Fruit fly (Drosophila melanogaster) whole organism, embryonic: ENCODE results near the gene Plzf.

Source experiments
- BtbVII ChIP-seq: fragments of 200-800 bp; sonication (Bioruptor generic); optimal IDR thresholded peaks from 3 replicates; lab custom pipeline; 2017; ENCODE audit warnings: missing biosample characterization, mild to moderate bottlenecking, missing genetic modification characterization
- CG12219 ChIP-seq: fragments of 200-800 bp; sonication (Bioruptor generic); optimal IDR thresholded peaks from 3 replicates; lab custom pipeline; 2018; ENCODE audit warnings: missing biosample characterization, mild to moderate bottlenecking, missing genetic modification characterization
- CG13296 ChIP-seq: fragments of 200-800 bp; sonication (Bioruptor generic); optimal IDR thresholded peaks from 3 replicates; lab custom pipeline; 2018; ENCODE audit warnings: missing biosample characterization, mild to moderate bottlenecking, missing genetic modification characterization
- CG15269 ChIP-seq: fragments of 200-800 bp; sonication (Bioruptor generic); optimal IDR thresholded peaks from 2 replicates; lab custom pipeline; 2018; ENCODE audit warnings: missing biosample characterization, mild to moderate bottlenecking, missing genetic modification characterization, moderate library complexity
- CG15479 ChIP-seq: fragments of 200-800 bp; sonication (Bioruptor generic); optimal IDR thresholded peaks from 3 replicates; lab custom pipeline; 2019; ENCODE audit warnings: missing biosample characterization, mild to moderate bottlenecking, missing genetic modification characterization, moderate library complexity
- CG17359 ChIP-seq: fragments of 200-800 bp; sonication (Bioruptor generic); optimal IDR thresholded peaks from 3 replicates; lab custom pipeline; 2018; ENCODE audit warnings: missing biosample characterization, mild to moderate bottlenecking, missing genetic modification characterization, moderate library complexity
- CG18262 ChIP-seq: fragments of 200-800 bp; optimal IDR thresholded peaks from 3 replicates; lab custom pipeline; 2019; ENCODE audit warnings: missing biosample characterization, mild to moderate bottlenecking, missing genetic modification characterization, moderate library complexity
- CG18619 ChIP-seq: fragments of 200-800 bp; sonication (Bioruptor generic); optimal IDR thresholded peaks from 3 replicates; lab custom pipeline; 2017; ENCODE audit warnings: missing biosample characterization, mild to moderate bottlenecking, missing genetic modification characterization
- CG31365 ChIP-seq: fragments of 200-800 bp; sonication (Bioruptor generic); optimal IDR thresholded peaks from 2 replicates; lab custom pipeline; 2018; ENCODE audit warnings: missing biosample characterization, mild to moderate bottlenecking, missing genetic modification characterization
- CG31388 ChIP-seq: fragments of 200-800 bp; sonication (Bioruptor generic); optimal IDR thresholded peaks from 2 replicates; lab custom pipeline; 2016; ENCODE audit warnings: missing biosample characterization, missing genetic modification characterization
- CG4328 ChIP-seq: fragments of 200-800 bp; sonication (Bioruptor generic); optimal IDR thresholded peaks from 3 replicates; lab custom pipeline; 2017; ENCODE audit warnings: missing biosample characterization, missing genetic modification reagents, missing genetic modification characterization
- CG4617 ChIP-seq: fragments of 200-800 bp; sonication (Bioruptor generic); optimal IDR thresholded peaks from 3 replicates; lab custom pipeline; 2016; ENCODE audit warnings: missing biosample characterization, missing genetic modification characterization, borderline replicate concordance
- CG4730 ChIP-seq: fragments of 200-800 bp; sonication (Bioruptor generic); IDR thresholded peaks from 2 replicates; pipeline ENCODE4 v1.3.6; 2022; ENCODE audit warnings: missing biosample characterization, missing genetic modification characterization
- CG6272 ChIP-seq: fragments of 200-800 bp; sonication (Bioruptor generic); IDR thresholded peaks from 2 replicates; pipeline ENCODE4 v1.3.6; 2022; ENCODE audit warnings: missing biosample characterization, missing genetic modification characterization
- CG6654 ChIP-seq: fragments of 200-800 bp; sonication (Bioruptor generic); optimal IDR thresholded peaks from 2 replicates; lab custom pipeline; 2017; ENCODE audit warnings: missing biosample characterization, mild to moderate bottlenecking, missing genetic modification characterization
- CG6765 ChIP-seq: fragments of 200-800 bp; sonication (Bioruptor generic); optimal IDR thresholded peaks from 3 replicates; lab custom pipeline; 2017; ENCODE audit warnings: missing biosample characterization, mild to moderate bottlenecking, missing genetic modification characterization
- CG9727 ChIP-seq: fragments of 200-800 bp; sonication (Bioruptor generic); optimal IDR thresholded peaks from 3 replicates; lab custom pipeline; 2017; ENCODE audit warnings: missing biosample characterization, mild to moderate bottlenecking, missing genetic modification characterization
- CG9876 ChIP-seq: fragments of 200-800 bp; sonication (Bioruptor generic); optimal IDR thresholded peaks from 2 replicates; lab custom pipeline; 2016; ENCODE audit warnings: missing biosample characterization, missing genetic modification characterization
- Camta ChIP-seq: fragments of 200-800 bp; sonication (Bioruptor generic); optimal IDR thresholded peaks from 2 replicates; lab custom pipeline; 2016; ENCODE audit warnings: missing biosample characterization, missing genetic modification characterization
- HHEX ChIP-seq: fragments of 200-800 bp; sonication (Bioruptor generic); optimal IDR thresholded peaks from 3 replicates; lab custom pipeline; 2017; ENCODE audit warnings: missing biosample characterization, mild to moderate bottlenecking, missing genetic modification characterization, missing genetic modification reagents
- Hey ChIP-seq: fragments of 200-800 bp; sonication (Bioruptor generic); optimal IDR thresholded peaks from 3 replicates; lab custom pipeline; 2018; ENCODE audit warnings: missing biosample characterization, mild to moderate bottlenecking, missing genetic modification characterization
- Hmr ChIP-seq: fragments of 200-800 bp; sonication (Bioruptor generic); optimal IDR thresholded peaks from 3 replicates; lab custom pipeline; 2017; ENCODE audit warnings: mild to moderate bottlenecking, missing biosample characterization, missing genetic modification reagents, missing genetic modification characterization
- Hsf ChIP-seq: fragments of 200-800 bp; sonication (Bioruptor generic); optimal IDR thresholded peaks from 3 replicates; lab custom pipeline; 2016; ENCODE audit warnings: missing biosample characterization, missing genetic modification characterization
- Lim3 ChIP-seq: fragments of 200-800 bp; sonication (Bioruptor generic); IDR thresholded peaks from 2 replicates; pipeline ENCODE4 v1.3.6; 2022; ENCODE audit warnings: missing biosample characterization, missing genetic modification characterization
- Max ChIP-seq: fragments of 200-800 bp; sonication (Bioruptor generic); optimal IDR thresholded peaks from 2 replicates; lab custom pipeline; 2016; ENCODE audit warnings: missing biosample characterization, mild to moderate bottlenecking, missing genetic modification characterization
- Optix ChIP-seq: fragments of 200-800 bp; sonication (Bioruptor generic); IDR thresholded peaks from 3 replicates; pipeline ENCODE4 v1.3.6; 2022; ENCODE audit warnings: missing biosample characterization, missing genetic modification characterization
- Sox100B ChIP-seq: fragments of 200-800 bp; sonication (Bioruptor generic); optimal IDR thresholded peaks from 3 replicates; lab custom pipeline; 2018; ENCODE audit warnings: missing biosample characterization, mild to moderate bottlenecking, missing genetic modification characterization
- bab2 ChIP-seq: fragments of 200-800 bp; sonication (Bioruptor generic); optimal IDR thresholded peaks from 2 replicates; lab custom pipeline; 2016; ENCODE audit warnings: missing biosample characterization, missing genetic modification characterization
- bsh ChIP-seq, 2 experiments: fragments of 200-800 bp; sonication (Bioruptor generic); optimal IDR thresholded peaks; 2 replicates each; lab custom pipeline; 2017 to 2018; ENCODE audit warnings: mild to moderate bottlenecking in 2 of 2, missing biosample characterization in 2 of 2, missing genetic modification characterization in 2 of 2, moderate library complexity in 1 of 2
- chinmo ChIP-seq: fragments of 200-800 bp; sonication (Bioruptor generic); IDR thresholded peaks from 4 replicates; pipeline ENCODE4 v1.3.6; 2022; ENCODE audit warnings: missing biosample characterization, missing genetic modification characterization; ENCODE audit not compliant: partially characterized antibody
- chm ChIP-seq: fragments of 200-800 bp; sonication (Bioruptor generic); IDR thresholded peaks from 2 replicates; pipeline ENCODE4 v1.3.6; 2022; ENCODE audit warnings: missing biosample characterization, missing genetic modification characterization
- chn ChIP-seq: fragments of 200-800 bp; sonication (Bioruptor generic); optimal IDR thresholded peaks from 2 replicates; lab custom pipeline; 2016; ENCODE audit warnings: missing biosample characterization, missing genetic modification characterization
- disco-r ChIP-seq: fragments of 200-800 bp; sonication (Bioruptor generic); optimal IDR thresholded peaks from 2 replicates; lab custom pipeline; 2016; ENCODE audit warnings: missing biosample characterization, missing genetic modification characterization
- ems ChIP-seq: fragments of 200-800 bp; sonication (Bioruptor generic); optimal IDR thresholded peaks from 3 replicates; lab custom pipeline; 2016; ENCODE audit warnings: missing biosample characterization, missing genetic modification characterization
- ewg ChIP-seq: fragments of 200-800 bp; sonication (Bioruptor generic); optimal IDR thresholded peaks from 3 replicates; lab custom pipeline; 2017; ENCODE audit warnings: mild to moderate bottlenecking, missing biosample characterization, missing genetic modification reagents, missing genetic modification characterization
- gsb-n ChIP-seq: fragments of 200-800 bp; sonication (Bioruptor generic); optimal IDR thresholded peaks from 3 replicates; lab custom pipeline; 2018; ENCODE audit warnings: missing biosample characterization, mild to moderate bottlenecking, missing genetic modification characterization
- ind ChIP-seq: fragments of 200-800 bp; sonication (Bioruptor generic); optimal IDR thresholded peaks from 3 replicates; lab custom pipeline; 2016; ENCODE audit warnings: missing biosample characterization, missing genetic modification characterization
- jumu ChIP-seq: fragments of 200-800 bp; sonication (Bioruptor generic); optimal IDR thresholded peaks from 3 replicates; lab custom pipeline; 2016; ENCODE audit warnings: missing biosample characterization, missing genetic modification characterization
- kay ChIP-seq: fragments of 200-800 bp; sonication (Bioruptor generic); optimal IDR thresholded peaks from 2 replicates; lab custom pipeline; 2016; ENCODE audit warnings: missing biosample characterization, missing genetic modification characterization
- mam ChIP-seq: fragments of 200-800 bp; sonication (Bioruptor generic); optimal IDR thresholded peaks from 3 replicates; lab custom pipeline; 2016; ENCODE audit warnings: missing biosample characterization, missing genetic modification characterization
- mirr ChIP-seq: fragments of 200-800 bp; sonication (Bioruptor generic); optimal IDR thresholded peaks from 3 replicates; lab custom pipeline; 2018; ENCODE audit warnings: missing biosample characterization, mild to moderate bottlenecking, missing genetic modification characterization
- nmo ChIP-seq: fragments of 200-800 bp; sonication (Bioruptor generic); optimal IDR thresholded peaks from 2 replicates; lab custom pipeline; 2018; ENCODE audit warnings: missing biosample characterization, mild to moderate bottlenecking, missing genetic modification characterization, moderate library complexity
- nom ChIP-seq: fragments of 200-800 bp; sonication (Bioruptor generic); optimal IDR thresholded peaks from 2 replicates; lab custom pipeline; 2017; ENCODE audit warnings: missing biosample characterization, missing genetic modification characterization, mild to moderate bottlenecking, moderate library complexity, missing genetic modification reagents
- pb ChIP-seq: fragments of 200-800 bp; sonication (Bioruptor generic); optimal IDR thresholded peaks from 3 replicates; lab custom pipeline; 2016; ENCODE audit warnings: missing biosample characterization, missing genetic modification characterization
- pnt ChIP-seq: fragments of 200-800 bp; sonication (Bioruptor generic); optimal IDR thresholded peaks from 3 replicates; lab custom pipeline; 2016; ENCODE audit warnings: missing biosample characterization, missing genetic modification characterization
- ranshi ChIP-seq: fragments of 200-800 bp; sonication (Bioruptor generic); IDR thresholded peaks from 2 replicates; pipeline ENCODE4 v1.3.6; 2022; ENCODE audit warnings: missing biosample characterization, missing genetic modification characterization
- sd ChIP-seq: fragments of 200-800 bp; sonication (Bioruptor generic); optimal IDR thresholded peaks from 3 replicates; lab custom pipeline; 2018; ENCODE audit warnings: missing biosample characterization, mild to moderate bottlenecking, missing genetic modification characterization, moderate library complexity
- tio ChIP-seq: fragments of 200-800 bp; sonication (Bioruptor generic); optimal IDR thresholded peaks from 2 replicates; lab custom pipeline; 2017; ENCODE audit warnings: missing biosample characterization, missing genetic modification characterization, inconsistent platforms
- zf30C ChIP-seq: fragments of 200-800 bp; sonication (Bioruptor generic); optimal IDR thresholded peaks from 3 replicates; lab custom pipeline; 2018; ENCODE audit warnings: missing biosample characterization, mild to moderate bottlenecking, missing genetic modification characterization

Plzf gene

DNA sequence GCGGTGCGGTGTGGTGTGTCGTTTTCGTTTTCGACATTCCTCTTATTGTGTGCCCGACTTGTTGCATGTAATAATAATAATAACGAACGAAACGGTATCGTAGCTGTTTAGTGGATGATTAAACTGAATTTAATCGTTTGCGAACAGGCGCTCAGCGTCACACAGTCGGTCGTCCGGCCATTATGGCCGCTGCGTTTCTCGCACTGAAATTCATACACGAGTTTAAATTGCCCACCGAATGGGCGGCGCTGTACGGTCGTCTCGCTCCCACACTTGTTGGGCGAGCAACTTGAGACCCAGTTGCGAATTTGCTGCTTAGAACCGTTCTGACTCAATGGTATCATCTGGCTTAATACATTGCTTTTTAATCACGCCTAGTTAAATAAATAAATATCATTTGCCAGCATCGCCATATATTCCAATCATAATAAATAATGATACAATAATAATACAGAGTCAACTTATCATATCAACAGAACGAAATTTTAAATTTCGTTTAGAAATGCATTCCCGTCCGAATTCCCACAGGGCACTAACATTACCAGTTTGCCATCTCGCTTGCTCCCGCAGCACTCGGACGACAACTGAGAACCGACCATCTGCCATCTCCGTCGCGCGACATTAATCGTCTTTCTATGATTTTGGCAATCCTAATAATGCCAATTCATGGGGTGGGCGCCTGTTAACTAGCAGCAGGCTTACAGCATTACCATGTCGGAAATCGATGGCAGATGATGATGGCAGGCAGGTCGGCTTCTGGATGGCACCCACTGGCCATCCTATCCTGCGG is 37.6 kb downstream of the Plzf start (continued):
- TF ChIP-seq BtbVII (GFP tag; lab: Kevin White, UChicago) (peak; percentile 91), CG18262 (tag; lab: Kevin White, UChicago) (peak; percentile 100), HHEX (GFP tag; lab: Kevin White, UChicago) (peak; percentile 89), ewg (GFP tag; lab: Kevin White, UChicago) (peak; percentile 80), CG4328 (GFP tag; lab: Kevin White, UChicago) (peak; percentile 94), jumu (GFP tag; lab: Kevin White, UChicago) (peak; percentile 47), disco-r (GFP tag; lab: Kevin White, UChicago) (peak; percentile 62), nmo (GFP tag; lab: Kevin White, UChicago) (peak; percentile 93), chn (GFP tag; lab: Kevin White, UChicago) (peak; percentile 29), bab2 (GFP tag; lab: Kevin White, UChicago) (peak; percentile 70), CG31388 (GFP tag; lab: Kevin White, UChicago) (peak; percentile 43), CG12219 (peak; percentile 91), CG6765 (GFP tag; lab: Kevin White, UChicago) (peak; percentile 87), CG6654 (peak; percentile 70), CG15269 (tag; lab: Kevin White, UChicago) (peak; percentile 95), zf30C (GFP tag; lab: Kevin White, UChicago) (no peak), Max (peak; percentile 84), Optix (GFP tag; lab: Robert Waterston, UW) (no peak), Hey (tag; lab: Kevin White, UChicago) (peak; percentile 66), Hmr (GFP tag; lab: Kevin White, UChicago) (peak; percentile 95), CG4730 (no peak), CG6272 (GFP tag; lab: Robert Waterston, UW) (peak; percentile 86), sd (tag; lab: Kevin White, UChicago) (peak; percentile 99), CG13296 (GFP tag; lab: Kevin White, UChicago) (peak; percentile 94), chinmo (no peak), Lim3 (no peak), ems (GFP tag; lab: Kevin White, UChicago) (peak; percentile 84), gsb-n (tag; lab: Kevin White, UChicago) (peak; percentile 68), CG18619 (peak; percentile 94), Sox100B (GFP tag; lab: Kevin White, UChicago) (peak; percentile 92), CG17359 (peak; percentile 84), kay (peak; percentile 89), pb (GFP tag; lab: Kevin White, UChicago) (no peak), mam (GFP tag; lab: Kevin White, UChicago) (peak; percentile 81), ind (GFP tag; lab: Kevin White, UChicago) (peak; percentile 92), mirr (peak; percentile 91), ranshi (no peak), tio (no peak), chm (GFP tag; lab: Robert Waterston, UW) (no peak), CG4617 (GFP tag; lab: Kevin White, UChicago) (peak; percentile 82), Hsf (GFP tag; lab: Kevin White, UChicago) (peak; percentile 86), CG31365 (tag; lab: Kevin White, UChicago) (peak; percentile 67), nom (GFP tag; lab: Kevin White, UChicago) (peak; percentile 93), CG9727 (peak; percentile 92), Camta (GFP tag; lab: Kevin White, UChicago) (peak; percentile 39), CG15479 (GFP tag; lab: Kevin White, UChicago) (no peak), pnt (GFP tag; lab: Kevin White, UChicago) (peak; percentile 67), CG9876 (GFP tag; lab: Kevin White, UChicago) (no peak), bsh (GFP tag; optimal IDR thresholded peaks at IDR 0.05; lab: Kevin White, UChicago) (peak; percentile 55 to 90)
